Worm (Caenorhabditis elegans) whole organism, mixed stage, embryonic: Measurements from ENCODE around the gene C18D11.6.

Experiments used
- M03D4.4 ChIP-seq: sonication (generic microtip); optimal IDR thresholded peaks from 2 replicates; lab custom pipeline; 2017; ENCODE audit warnings: mild to moderate bottlenecking, missing genetic modification characterization, missing compliant biosample characterization
- ces-1 ChIP-seq: fragments of 150-350 bp; optimal IDR thresholded peaks from 2 replicates; lab custom pipeline; 2014; ENCODE audit warnings: missing biosample characterization, missing genetic modification reagents, missing genetic modification characterization
- elt-1 ChIP-seq: sonication (generic microtip); optimal IDR thresholded peaks from 2 replicates; lab custom pipeline; 2017; ENCODE audit warnings: missing genetic modification characterization, mild to moderate bottlenecking, missing compliant biosample characterization, antibody characterized with exemption, moderate library complexity, borderline replicate concordance; ENCODE audit not compliant: insufficient read depth
- hlh-1 ChIP-seq: fragments of 150-350 bp; optimal IDR thresholded peaks from 2 replicates; lab custom pipeline; 2014; ENCODE audit warnings: missing biosample characterization, missing genetic modification reagents, missing genetic modification characterization
- lin-32 ChIP-seq: fragments of 200-800 bp; sonication (Bioruptor generic); optimal IDR thresholded peaks from 2 replicates; lab custom pipeline; 2018; ENCODE audit warnings: mild to moderate bottlenecking, missing genetic modification characterization, missing compliant biosample characterization
- lsy-2 ChIP-seq: fragments of 150-350 bp; optimal IDR thresholded peaks from 2 replicates; lab custom pipeline; 2014; ENCODE audit warnings: missing biosample characterization, missing genetic modification characterization
- mep-1 ChIP-seq: fragments of 150-350 bp; optimal IDR thresholded peaks from 2 replicates; lab custom pipeline; 2017; ENCODE audit warnings: missing biosample characterization, missing genetic modification reagents, missing genetic modification characterization, inconsistent platforms
- nhr-12 ChIP-seq: fragments of 150-350 bp; optimal IDR thresholded peaks from 2 replicates; lab custom pipeline; 2014; ENCODE audit warnings: missing biosample characterization, missing genetic modification characterization
- nhr-28 ChIP-seq: fragments of 150-350 bp; optimal IDR thresholded peaks from 2 replicates; lab custom pipeline; 2014; ENCODE audit warnings: missing biosample characterization, missing genetic modification characterization
- nhr-76 ChIP-seq: sonication (generic microtip); optimal IDR thresholded peaks from 2 replicates; lab custom pipeline; 2017; ENCODE audit warnings: missing biosample characterization, missing genetic modification characterization
- sptf-1 ChIP-seq: sonication (generic microtip); optimal IDR thresholded peaks from 2 replicates; lab custom pipeline; 2017; ENCODE audit warnings: mild to moderate bottlenecking, missing genetic modification characterization, moderate library complexity, missing compliant biosample characterization
- unc-62 ChIP-seq: fragments of 150-350 bp; optimal IDR thresholded peaks from 2 replicates; lab custom pipeline; 2014; ENCODE audit warnings: missing biosample characterization, missing genetic modification reagents, missing genetic modification characterization
- ztf-11 ChIP-seq: fragments of 150-350 bp; optimal IDR thresholded peaks from 2 replicates; lab custom pipeline; 2014; ENCODE audit warnings: missing biosample characterization, missing genetic modification characterization

- TF ChIP-seq lsy-2 (tag; lab: Kevin White, UChicago), result no peak
- no peak for TF ChIP-seq unc-62 (GFP tag; lab: Kevin White, UChicago)
- no peak for TF ChIP-seq sptf-1
- TF ChIP-seq nhr-28 (tag; lab: Kevin White, UChicago), result no peak
- no peak for TF ChIP-seq mep-1 (tag; lab: Kevin White, UChicago)
- TF ChIP-seq ces-1, result no peak
- TF ChIP-seq lin-32, result no peak
- no peak for TF ChIP-seq nhr-12
- no peak for TF ChIP-seq M03D4.4 (tag; lab: Kevin White, UChicago)
- no peak for TF ChIP-seq hlh-1 (tag; lab: Kevin White, UChicago)
- no peak for TF ChIP-seq ztf-11 (tag; lab: Kevin White, UChicago)
- TF ChIP-seq elt-1 (tag; lab: Kevin White, UChicago), result no peak
- TF ChIP-seq nhr-76 (tag; lab: Kevin White, UChicago), result no peak
Measured at ce11 chrIII:11789480-11789879, 20.9 kb upstream of the C18D11.6 start.
